Worm (Caenorhabditis elegans) whole organism, young adult: Measurements from ENCODE around the gene F31E3.2.

Experiments
- ceh-79 ChIP-seq: sonication (generic microtip); optimal IDR thresholded peaks from 2 replicates; lab custom pipeline; 2017; ENCODE audit warnings: mild to moderate bottlenecking, missing genetic modification characterization, missing compliant biosample characterization
- dpl-1 ChIP-seq: fragments of 150-350 bp; optimal IDR thresholded peaks from 2 replicates; lab custom pipeline; 2014; ENCODE audit warnings: missing biosample characterization, missing genetic modification reagents, missing genetic modification characterization
- nhr-90 ChIP-seq: sonication (generic microtip); optimal IDR thresholded peaks from 2 replicates; lab custom pipeline; 2016; ENCODE audit warnings: missing genotype, mild to moderate bottlenecking, missing genetic modification characterization, missing compliant biosample characterization
- pha-4 ChIP-seq: fragments of 150-350 bp; sonication (generic microtip); optimal IDR thresholded peaks from 2 replicates; lab custom pipeline; 2014; ENCODE audit warnings: missing biosample characterization, missing genetic modification reagents, missing genetic modification characterization
- somi-1 ChIP-seq: fragments of 200-800 bp; sonication (Bioruptor generic); optimal IDR thresholded peaks from 2 replicates; lab custom pipeline; 2018; ENCODE audit warnings: mild to moderate bottlenecking, missing genetic modification characterization, missing compliant biosample characterization

DNA sequence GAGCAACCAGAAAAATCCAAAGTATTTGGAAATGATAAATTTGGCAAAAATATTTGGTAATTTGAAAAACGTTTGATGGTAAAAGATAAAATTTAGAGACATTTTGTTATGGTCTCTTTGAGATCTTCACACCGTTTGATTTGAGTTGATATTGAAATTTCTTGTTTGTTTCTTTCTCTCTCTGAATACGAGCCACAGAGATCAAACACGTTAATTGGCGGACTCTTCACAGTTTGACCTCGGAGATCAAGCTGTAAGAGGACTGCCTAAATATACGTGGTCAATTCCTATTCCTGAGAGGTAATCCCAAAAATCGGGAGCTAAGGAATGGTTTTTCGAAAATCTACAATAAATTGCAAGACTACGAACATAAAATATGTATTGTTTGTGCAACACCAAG is 5.1 kb upstream of the F31E3.2 start:
- TF ChIP-seq pha-4 (tag; lab: Kevin White, UChicago) (no peak), nhr-90 (tag; lab: Kevin White, UChicago) (no peak), dpl-1 (GFP tag; lab: Kevin White, UChicago) (no peak), somi-1 (no peak), ceh-79 (no peak)
